Worm (Caenorhabditis elegans): Measurements from ENCODE around the gene C37E2.2.

The C37E2.2 gene

ce11 chrX:14194251-14194650, 18.4 kb downstream of the C37E2.2 start:
- TF ChIP-seq unc-39 (tag; optimal IDR thresholded peaks at IDR 0.05), result no peak

- TF ChIP-seq blmp-1 (tag; optimal IDR thresholded peaks at IDR 0.05) (no peak), zip-8 (tag; optimal IDR thresholded peaks at IDR 0.05) (no peak), unc-120 (tag; optimal IDR thresholded peaks at IDR 0.05; ENCODE audit: poor library complexity, severe bottlenecking) (no peak), nhr-76 (tag; optimal IDR thresholded peaks at IDR 0.05) (no peak), nhr-28 (tag; optimal IDR thresholded peaks at IDR 0.05) (no peak), unc-62 (GFP tag; optimal IDR thresholded peaks at IDR 0.05) (no peak), ztf-11 (tag; optimal IDR thresholded peaks at IDR 0.05) (no peak), elt-3 (tag; optimal IDR thresholded peaks at IDR 0.05) (no peak), cnd-1 (tag; optimal IDR thresholded peaks at IDR 0.05) (no peak), lin-13 (tag; optimal IDR thresholded peaks at IDR 0.05) (no peak)
Measured at ce11 chrX:14206321-14206720, 30.5 kb downstream of the C37E2.2 start.

ce11 chrX:14207942-14208341, 32.1 kb downstream of the C37E2.2 start, which contains the start of gene ceh-37:
Gene ceh-37, minus strand, starts transcription at chrX:14208000.
- no peak for TF ChIP-seq bed-3 (GFP tag; optimal IDR thresholded peaks at IDR 0.05)
- no peak for TF ChIP-seq ces-1 (GFP tag; optimal IDR thresholded peaks at IDR 0.05)
- TF ChIP-seq mep-1 (tag; optimal IDR thresholded peaks at IDR 0.05), result no peak
- no peak for TF ChIP-seq elt-1 (tag; optimal IDR thresholded peaks at IDR 0.05; ENCODE audit: borderline replicate concordance, insufficient read depth)
- TF ChIP-seq zip-8 (tag; optimal IDR thresholded peaks at IDR 0.05), result no peak

- TF ChIP-seq nhr-76 (tag; optimal IDR thresholded peaks at IDR 0.05) (no peak), unc-39 (tag; optimal IDR thresholded peaks at IDR 0.05) (no peak), zip-8 (tag; optimal IDR thresholded peaks at IDR 0.05) (no peak), nhr-12 (tag; optimal IDR thresholded peaks at IDR 0.05) (no peak), drap-1 (GFP tag; optimal IDR thresholded peaks at IDR 0.05) (no peak), sptf-1 (tag; optimal IDR thresholded peaks at IDR 0.05) (no peak), ceh-43 (GFP tag; optimal IDR thresholded peaks at IDR 0.05) (no peak), elt-3 (tag; optimal IDR thresholded peaks at IDR 0.05) (no peak), lin-32 (GFP tag; optimal IDR thresholded peaks at IDR 0.05) (no peak), ceh-83 (GFP tag; optimal IDR thresholded peaks at IDR 0.05) (no peak), flh-1 (GFP tag; optimal IDR thresholded peaks at IDR 0.05) (no peak), unc-62 (GFP tag; optimal IDR thresholded peaks at IDR 0.05) (no peak), mab-5 (tag; optimal IDR thresholded peaks at IDR 0.05) (no peak), M03D4.4 (tag; optimal IDR thresholded peaks at IDR 0.05) (no peak)
Measured at ce11 chrX:14213314-14213713, 37.5 kb downstream of the C37E2.2 start.

ce11 chrX:14214520-14215023, 38.7 kb downstream of the C37E2.2 start, which contains the start of gene K06G5.1:
Gene K06G5.1, plus strand, starts transcription at chrX:14214973.
- TF ChIP-seq nhr-2 (tag; optimal IDR thresholded peaks at IDR 0.05) (no peak), ces-1 (GFP tag; optimal IDR thresholded peaks at IDR 0.05) (no peak), mls-2 (tag; optimal IDR thresholded peaks at IDR 0.05) (no peak), unc-39 (tag; optimal IDR thresholded peaks at IDR 0.05) (no peak), snpc-4 (tag; optimal IDR thresholded peaks at IDR 0.05) (no peak), tbx-8 (GFP tag; optimal IDR thresholded peaks at IDR 0.05) (no peak), unc-120 (tag; optimal IDR thresholded peaks at IDR 0.05; ENCODE audit: poor library complexity, severe bottlenecking) (no peak), hlh-1 (tag; optimal IDR thresholded peaks at IDR 0.05) (no peak), sptf-1 (tag; optimal IDR thresholded peaks at IDR 0.05) (no peak), unc-62 (GFP tag; optimal IDR thresholded peaks at IDR 0.05) (no peak), lin-32 (GFP tag; optimal IDR thresholded peaks at IDR 0.05) (no peak), nhr-28 (tag; optimal IDR thresholded peaks at IDR 0.05) (no peak)

- TF ChIP-seq nhr-2 (tag; optimal IDR thresholded peaks at IDR 0.05) (no peak), mab-5 (tag; optimal IDR thresholded peaks at IDR 0.05) (no peak), nhr-76 (tag; optimal IDR thresholded peaks at IDR 0.05) (no peak), nhr-12 (tag; optimal IDR thresholded peaks at IDR 0.05) (no peak), tbx-8 (GFP tag; optimal IDR thresholded peaks at IDR 0.05) (no peak), unc-39 (tag; optimal IDR thresholded peaks at IDR 0.05) (no peak), drap-1 (GFP tag; optimal IDR thresholded peaks at IDR 0.05) (no peak), zip-8 (tag; optimal IDR thresholded peaks at IDR 0.05) (no peak), ceh-43 (GFP tag; optimal IDR thresholded peaks at IDR 0.05) (no peak), pha-4 (tag; optimal IDR thresholded peaks at IDR 0.05) (no peak), lin-32 (GFP tag; optimal IDR thresholded peaks at IDR 0.05) (no peak), sptf-1 (tag; optimal IDR thresholded peaks at IDR 0.05) (no peak), snpc-4 (tag; optimal IDR thresholded peaks at IDR 0.05) (no peak), mls-2 (tag; optimal IDR thresholded peaks at IDR 0.05) (no peak), M03D4.4 (tag; optimal IDR thresholded peaks at IDR 0.05) (no peak), unc-120 (tag; optimal IDR thresholded peaks at IDR 0.05; ENCODE audit: poor library complexity, severe bottlenecking) (no peak)
Measured at ce11 chrX:14223156-14223555, 47.3 kb downstream of the C37E2.2 start, which contains the start of gene K06G5.3. Gene K06G5.3, minus strand, starts transcription at chrX:14223256.

Data from whole organism, mixed stage, embryonic.